Fruit fly (Drosophila melanogaster) whole organism, embryonic: ENCODE data around the gene prg.

Source experiments
- Awh ChIP-seq: fragments of 200-800 bp; sonication (Bioruptor generic); IDR thresholded peaks from 2 replicates; pipeline ENCODE4, ENCODE4 v1.3.6; 2022; ENCODE audit warnings: missing biosample characterization, missing genetic modification characterization
- BEAF-32 ChIP-seq: fragments of 200-800 bp; sonication (Bioruptor generic); optimal IDR thresholded peaks from 3 replicates; lab custom pipeline; 2017; ENCODE audit warnings: missing biosample characterization, missing genetic modification characterization, mild to moderate bottlenecking, moderate library complexity, missing genetic modification reagents
- Bgb ChIP-seq: fragments of 200-800 bp; sonication (Bioruptor generic); IDR thresholded peaks from 2 replicates; pipeline ENCODE4 v1.3.6; 2022; ENCODE audit warnings: missing biosample characterization, missing genetic modification characterization; ENCODE audit not compliant: partially characterized antibody
- CG11247 ChIP-seq: fragments of 200-800 bp; sonication (Bioruptor generic); IDR thresholded peaks from 2 replicates; pipeline ENCODE4 v1.3.6; 2022; ENCODE audit warnings: missing biosample characterization, missing genetic modification characterization
- CG11560 ChIP-seq: fragments of 200-800 bp; sonication (Bioruptor generic); IDR thresholded peaks from 3 replicates; pipeline ENCODE4 v1.3.6; 2022; ENCODE audit warnings: missing biosample characterization, missing genetic modification characterization
- CG12155 ChIP-seq: fragments of 200-800 bp; sonication (Bioruptor generic); optimal IDR thresholded peaks from 3 replicates; lab custom pipeline; 2016; ENCODE audit warnings: missing biosample characterization, missing genetic modification characterization
- CG12769 ChIP-seq: fragments of 200-800 bp; sonication (Bioruptor generic); optimal IDR thresholded peaks from 2 replicates; lab custom pipeline; 2019; ENCODE audit warnings: missing biosample characterization, mild to moderate bottlenecking, missing genetic modification characterization, moderate library complexity
- CG14860 ChIP-seq: fragments of 200-800 bp; sonication (Bioruptor generic); IDR thresholded peaks from 3 replicates; pipeline ENCODE4 v1.3.6; 2022; ENCODE audit warnings: missing biosample characterization, missing genetic modification characterization; ENCODE audit not compliant: partially characterized antibody
- CG15073 ChIP-seq: fragments of 200-800 bp; sonication (Bioruptor generic); optimal IDR thresholded peaks from 2 replicates; lab custom pipeline; 2016; ENCODE audit warnings: missing biosample characterization, missing genetic modification characterization
- CG15479 ChIP-seq: fragments of 200-800 bp; sonication (Bioruptor generic); optimal IDR thresholded peaks from 3 replicates; lab custom pipeline; 2019; ENCODE audit warnings: missing biosample characterization, mild to moderate bottlenecking, missing genetic modification characterization, moderate library complexity
- CG17359 ChIP-seq: fragments of 200-800 bp; sonication (Bioruptor generic); optimal IDR thresholded peaks from 3 replicates; lab custom pipeline; 2018; ENCODE audit warnings: missing biosample characterization, mild to moderate bottlenecking, missing genetic modification characterization, moderate library complexity
- CG1832 ChIP-seq: fragments of 200-800 bp; sonication (Bioruptor generic); optimal IDR thresholded peaks from 2 replicates; lab custom pipeline; 2017; ENCODE audit warnings: missing biosample characterization, mild to moderate bottlenecking, missing genetic modification characterization, inconsistent platforms
- CG2712 ChIP-seq: fragments of 200-800 bp; optimal IDR thresholded peaks from 3 replicates; lab custom pipeline; 2019; ENCODE audit warnings: missing biosample characterization, mild to moderate bottlenecking, missing genetic modification characterization, moderate library complexity
- CG32532 ChIP-seq: fragments of 200-800 bp; sonication (Bioruptor generic); IDR thresholded peaks from 2 replicates; pipeline ENCODE4 v1.3.6; 2022; ENCODE audit warnings: missing biosample characterization, missing genetic modification characterization
- CG34376 ChIP-seq: fragments of 200-800 bp; sonication (Bioruptor generic); optimal IDR thresholded peaks from 2 replicates; lab custom pipeline; 2018; ENCODE audit warnings: missing biosample characterization, mild to moderate bottlenecking, missing genetic modification characterization
- CG3838 ChIP-seq: fragments of 200-800 bp; sonication (Bioruptor generic); optimal IDR thresholded peaks from 3 replicates; lab custom pipeline; 2016; ENCODE audit warnings: missing biosample characterization, missing genetic modification characterization
- CG4360 ChIP-seq: fragments of 200-800 bp; sonication (Bioruptor generic); IDR thresholded peaks from 2 replicates; pipeline ENCODE4 v1.3.6; 2022; ENCODE audit warnings: missing biosample characterization, missing genetic modification characterization
- CG4820 ChIP-seq: fragments of 200-800 bp; sonication (Bioruptor generic); optimal IDR thresholded peaks from 3 replicates; lab custom pipeline; 2016; ENCODE audit warnings: missing biosample characterization, missing genetic modification characterization
- CG7556 ChIP-seq: fragments of 200-800 bp; sonication (Bioruptor generic); optimal IDR thresholded peaks from 2 replicates; lab custom pipeline; 2017; ENCODE audit warnings: missing biosample characterization, mild to moderate bottlenecking, missing genetic modification characterization
- CG7745 ChIP-seq: fragments of 200-800 bp; sonication (Bioruptor generic); optimal IDR thresholded peaks from 2 replicates; lab custom pipeline; 2018; ENCODE audit warnings: missing biosample characterization, mild to moderate bottlenecking, missing genetic modification characterization, moderate library complexity
- CG7786 ChIP-seq: fragments of 200-800 bp; sonication (Bioruptor generic); optimal IDR thresholded peaks from 2 replicates; lab custom pipeline; 2016; ENCODE audit warnings: missing biosample characterization, missing genetic modification characterization
- CTCF ChIP-seq: fragments of 200-800 bp; sonication (Bioruptor generic); optimal IDR thresholded peaks from 2 replicates; lab custom pipeline; 2017; ENCODE audit warnings: missing biosample characterization, mild to moderate bottlenecking, missing genetic modification characterization, moderate library complexity
- Dip2 ChIP-seq: fragments of 200-800 bp; sonication (Bioruptor generic); IDR thresholded peaks from 2 replicates; pipeline ENCODE4 v1.3.6; 2022; ENCODE audit warnings: missing biosample characterization, missing genetic modification characterization
- Dll ChIP-seq: fragments of 200-800 bp; sonication (Bioruptor generic); IDR thresholded peaks from 4 replicates; pipeline ENCODE4 v1.3.6; 2022; ENCODE audit warnings: missing biosample characterization, missing genetic modification characterization; ENCODE audit not compliant: partially characterized antibody
- Doc3 ChIP-seq: fragments of 200-800 bp; sonication (Bioruptor generic); IDR thresholded peaks from 3 replicates; pipeline ENCODE4 v1.3.6; 2022; ENCODE audit warnings: missing biosample characterization, missing genetic modification characterization; ENCODE audit not compliant: partially characterized antibody
- E2f2 ChIP-seq: fragments of 200-800 bp; sonication (Bioruptor generic); IDR thresholded peaks from 2 replicates; pipeline ENCODE4 v1.3.6; 2022; ENCODE audit warnings: missing biosample characterization, missing genetic modification characterization
- HLH54F ChIP-seq: fragments of 200-800 bp; sonication (Bioruptor generic); optimal IDR thresholded peaks from 3 replicates; lab custom pipeline; 2016; ENCODE audit warnings: missing biosample characterization, missing genetic modification characterization
- Hr78 ChIP-seq, 2 experiments: fragments of 200-800 bp in 1 of 2; fragments of >200 bp in 1 of 2; sonication (Bioruptor generic) in 1 of 2; optimal IDR thresholded peaks; 2 replicates each; lab custom pipeline; 2017 to 2019; ENCODE audit warnings: missing biosample characterization in 2 of 2, missing genetic modification characterization in 2 of 2, mild to moderate bottlenecking in 1 of 2, moderate library complexity in 1 of 2
- Jarid2 ChIP-seq: fragments of 200-800 bp; sonication (Bioruptor generic); optimal IDR thresholded peaks from 3 replicates; lab custom pipeline; 2017; ENCODE audit warnings: mild to moderate bottlenecking, missing biosample characterization, missing genetic modification reagents, missing genetic modification characterization
- Med ChIP-seq: fragments of 200-800 bp; sonication (Bioruptor generic); peaks from one replicate; lab custom pipeline; 2016; ENCODE audit warnings: missing biosample characterization, missing genetic modification characterization, mild to moderate bottlenecking, inconsistent platforms, moderate library complexity
- Nf-YC ChIP-seq: fragments of 200-800 bp; optimal IDR thresholded peaks from 3 replicates; lab custom pipeline; 2019; ENCODE audit warnings: missing biosample characterization, mild to moderate bottlenecking, missing genetic modification characterization, moderate library complexity
- Rfx ChIP-seq: fragments of 200-800 bp; sonication (Bioruptor generic); IDR thresholded peaks from 2 replicates; pipeline ENCODE4 v1.3.6; 2022; ENCODE audit warnings: missing biosample characterization, missing genetic modification characterization
- Trl ChIP-seq, 3 experiments: fragments of >200 bp in 2 of 3; fragments of 200-800 bp in 1 of 3; sonication (Bioruptor generic) in 1 of 3; optimal IDR thresholded peaks; 2 replicates in 1 of 3; 3 replicates in 2 of 3; lab custom pipeline; 2016 to 2017; ENCODE audit warnings: missing biosample characterization in 1 of 3, missing genetic modification characterization in 1 of 3
- chm ChIP-seq: fragments of 200-800 bp; sonication (Bioruptor generic); IDR thresholded peaks from 2 replicates; pipeline ENCODE4 v1.3.6; 2022; ENCODE audit warnings: missing biosample characterization, missing genetic modification characterization
- ci ChIP-seq: fragments of 200-800 bp; sonication (Bioruptor generic); IDR thresholded peaks from 3 replicates; pipeline ENCODE4 v1.3.6; 2022; ENCODE audit warnings: missing biosample characterization, missing genetic modification characterization
- cwo ChIP-seq: fragments of 200-800 bp; sonication (Bioruptor generic); optimal IDR thresholded peaks from 3 replicates; lab custom pipeline; 2017; ENCODE audit warnings: missing biosample characterization, missing genetic modification characterization, mild to moderate bottlenecking, moderate library complexity, missing genetic modification reagents
- kni ChIP-seq: fragments of 200-800 bp; sonication (Bioruptor generic); optimal IDR thresholded peaks from 3 replicates; lab custom pipeline; 2017; ENCODE audit warnings: mild to moderate bottlenecking, missing biosample characterization, missing genetic modification reagents, missing genetic modification characterization
- mld ChIP-seq: fragments of 200-800 bp; sonication (Bioruptor generic); IDR thresholded peaks from 3 replicates; pipeline ENCODE4 v1.3.6; 2022; ENCODE audit warnings: missing biosample characterization, missing genetic modification characterization; ENCODE audit not compliant: partially characterized antibody
- pros ChIP-seq: fragments of 200-800 bp; sonication (Bioruptor generic); optimal IDR thresholded peaks from 3 replicates; lab custom pipeline; 2019; ENCODE audit warnings: missing biosample characterization, mild to moderate bottlenecking, missing genetic modification characterization, moderate library complexity
- run ChIP-seq: fragments of 200-800 bp; sonication (Bioruptor generic); optimal IDR thresholded peaks from 3 replicates; lab custom pipeline; 2018; ENCODE audit warnings: missing biosample characterization, mild to moderate bottlenecking, missing genetic modification characterization
- sc ChIP-seq, 3 experiments: fragments of >200 bp in 2 of 3; fragments of 200-800 bp in 1 of 3; sonication (Bioruptor generic) in 1 of 3; optimal IDR thresholded peaks; 2 replicates in 2 of 3; 3 replicates in 1 of 3; lab custom pipeline; 2017; ENCODE audit warnings: mild to moderate bottlenecking in 1 of 3, missing biosample characterization in 1 of 3, missing genetic modification characterization in 1 of 3, missing genetic modification reagents in 1 of 3
- sens ChIP-seq: fragments of 200-800 bp; sonication (Bioruptor generic); peaks from one replicate; lab custom pipeline; 2016; ENCODE audit warnings: missing biosample characterization, missing genetic modification characterization
- seq ChIP-seq: fragments of 200-800 bp; sonication (Bioruptor generic); IDR thresholded peaks from 2 replicates; pipeline ENCODE4 v1.3.6; 2022; ENCODE audit warnings: missing biosample characterization, missing genetic modification characterization
- tll ChIP-seq, 2 experiments: fragments of 200-800 bp in 1 of 2; fragments of >200 bp in 1 of 2; sonication (Bioruptor generic) in 1 of 2; optimal IDR thresholded peaks; 2 replicates each; lab custom pipeline; 2017 to 2019; ENCODE audit warnings: missing biosample characterization in 2 of 2, missing genetic modification characterization in 2 of 2, mild to moderate bottlenecking in 1 of 2, moderate library complexity in 1 of 2
- vnd ChIP-seq: fragments of 200-800 bp; sonication (Bioruptor generic); IDR thresholded peaks from 3 replicates; pipeline ENCODE4 v1.3.6; 2022; ENCODE audit warnings: missing biosample characterization, missing genetic modification characterization; ENCODE audit not compliant: partially characterized antibody
- zen ChIP-seq: fragments of 200-800 bp; sonication (Bioruptor generic); optimal IDR thresholded peaks from 3 replicates; lab custom pipeline; 2018; ENCODE audit warnings: missing biosample characterization, mild to moderate bottlenecking, missing genetic modification characterization, moderate library complexity
- zen2 ChIP-seq: fragments of 200-800 bp; sonication (Bioruptor generic); IDR thresholded peaks from 3 replicates; pipeline ENCODE4 v1.3.6; 2022; ENCODE audit warnings: missing biosample characterization, missing genetic modification characterization; ENCODE audit not compliant: partially characterized antibody

Gene prg

dm6 chr2L:8477971-8478370 lies 13.7 kb downstream of the prg start (continued):
- peak; percentile 96 for TF ChIP-seq CG11560 (tag; lab: Robert Waterston, UW)
- peak; percentile 36; the same call in 2 of the 3 replicates for TF ChIP-seq vnd
- TF ChIP-seq CG2712 (tag; lab: Kevin White, UChicago) = peak; percentile 28
- peak; percentile 59 for TF ChIP-seq CTCF (GFP tag; lab: Kevin White, UChicago)
- no peak for TF ChIP-seq Doc3 (GFP tag; lab: Robert Waterston, UW)
- peak; percentile 54 for TF ChIP-seq CG14860
- no peak for TF ChIP-seq CG4820 (GFP tag; lab: Kevin White, UChicago)
- TF ChIP-seq CG11247 (GFP tag; lab: Robert Waterston, UW) = no peak
- peak; percentile 93 for TF ChIP-seq CG3838 (GFP tag; lab: Kevin White, UChicago)
- peak; percentile 1 for TF ChIP-seq HLH54F (GFP tag; lab: Kevin White, UChicago)
- TF ChIP-seq, all 482 proteins: peak for 80

- no peak for TF ChIP-seq CG34376 (GFP tag; lab: Kevin White, UChicago)
- peak; percentile 55 for TF ChIP-seq Jarid2 (GFP tag; lab: Kevin White, UChicago)
- peak in 1 of 2 experiments; percentile 93 for TF ChIP-seq Hr78 (GFP tag; optimal IDR thresholded peaks at IDR 0.05; lab: Kevin White, UChicago)
- peak; percentile 9 for TF ChIP-seq CG7745 (tag; lab: Kevin White, UChicago)
- peak; percentile 71 for TF ChIP-seq pros (GFP tag; lab: Kevin White, UChicago)
- TF ChIP-seq chm (GFP tag; lab: Robert Waterston, UW) = peak; percentile 46
- TF ChIP-seq CG17359 = no peak
- TF ChIP-seq Nf-YC (tag; lab: Kevin White, UChicago) = no peak
- no peak for TF ChIP-seq CG7786 (GFP tag; lab: Kevin White, UChicago)
- TF ChIP-seq E2f2 = peak; percentile 30; the same call in 1 of the 2 replicates
- TF ChIP-seq CG32532 (GFP tag; lab: Robert Waterston, UW) = peak; percentile 21; the same call in 1 of the 2 replicates
- TF ChIP-seq kni = peak; percentile 75
- peak; percentile 9; the same call in 1 of the 2 replicates for TF ChIP-seq Bgb (GFP tag; lab: Robert Waterston, UW)
- peak; percentile 51 for TF ChIP-seq cwo (GFP tag; lab: Kevin White, UChicago)
- peak; percentile 44 for TF ChIP-seq Med (GFP tag; lab: Kevin White, UChicago)
- TF ChIP-seq CG7556 (GFP tag; lab: Kevin White, UChicago) = no peak
- peak; percentile 42 for TF ChIP-seq zen (tag; lab: Kevin White, UChicago)
- TF ChIP-seq mld (GFP tag; lab: Robert Waterston, UW) = 0 out of 3 replicates have a peak, but pooled peaks have one; percentile 45
- 0 out of 2 replicates have a peak, but pooled peaks have one; percentile 15 for TF ChIP-seq CG4360 (GFP tag; lab: Robert Waterston, UW)
- 0 out of 3 replicates have a peak, but pooled peaks have one; percentile 40 for TF ChIP-seq zen2 (GFP tag; lab: Robert Waterston, UW)
- TF ChIP-seq Dip2 = no peak
- TF ChIP-seq Dll (GFP tag; lab: Robert Waterston, UW) = 0 out of 4 replicates have a peak, but pooled peaks have one; percentile 28
- TF ChIP-seq seq (GFP tag; lab: Robert Waterston, UW) = 0 out of 2 replicates have a peak, but pooled peaks have one; percentile 12
- peak in 1 of 2 experiments; percentile 32 for TF ChIP-seq tll (GFP tag; optimal IDR thresholded peaks at IDR 0.05; lab: Kevin White, UChicago)
- TF ChIP-seq CG1832 (GFP tag; lab: Kevin White, UChicago) = peak; percentile 1
- TF ChIP-seq Awh (GFP tag; lab: Robert Waterston, UW) = peak; percentile 19; the same call in 1 of the 2 replicates
- TF ChIP-seq sc (optimal IDR thresholded peaks at IDR 0.05; lab: Kevin White, UChicago) = no peak
- no peak for TF ChIP-seq sc (GFP tag; optimal IDR thresholded peaks at IDR 0.05; lab: Kevin White, UChicago)
- peak; percentile 14 for TF ChIP-seq BEAF-32
- TF ChIP-seq CG12155 (GFP tag; lab: Kevin White, UChicago) = peak; percentile 13
- peak; percentile 84 for TF ChIP-seq CG12769 (tag; lab: Kevin White, UChicago)
- TF ChIP-seq CG15479 (GFP tag; lab: Kevin White, UChicago) = peak; percentile 69
- no peak for TF ChIP-seq run (tag; lab: Kevin White, UChicago)
- 0 out of 3 replicates have a peak, but pooled peaks have one; percentile 35 for TF ChIP-seq ci
- peak; percentile 9 for TF ChIP-seq sens
- TF ChIP-seq Trl (optimal IDR thresholded peaks at IDR 0.05; lab: Kevin White, UChicago) = peak; percentile 43 to 69
- TF ChIP-seq Trl (GFP tag; optimal IDR thresholded peaks at IDR 0.05; lab: Kevin White, UChicago) = no peak
- TF ChIP-seq Rfx (GFP tag; lab: Robert Waterston, UW) = peak; percentile 27; the same call in 1 of the 2 replicates
- no peak for TF ChIP-seq CG15073
Measured at dm6 chr2L:8478379-8478778, 14.1 kb downstream of the prg start.
